Worm (Caenorhabditis elegans) whole organism, L1 larva: ENCODE measurements around the gene glo-4.

Experiments
- C04F5.9 ChIP-seq: sonication (generic microtip); optimal IDR thresholded peaks from 2 replicates; lab custom pipeline; 2016; ENCODE audit warnings: missing genetic modification characterization, missing compliant biosample characterization
- C16A3.4 ChIP-seq: fragments of 150-350 bp; optimal IDR thresholded peaks from 2 replicates; lab custom pipeline; 2014; ENCODE audit warnings: missing biosample characterization, missing genetic modification characterization
- C34B4.2 ChIP-seq: sonication (generic microtip); optimal IDR thresholded peaks from 2 replicates; lab custom pipeline; 2017; ENCODE audit warnings: mild to moderate bottlenecking, missing genetic modification characterization, missing compliant biosample characterization
- aha-1 ChIP-seq: fragments of 150-350 bp; optimal IDR thresholded peaks from 2 replicates; lab custom pipeline; 2014; ENCODE audit warnings: missing biosample characterization, missing genetic modification characterization
- aly-2 ChIP-seq: fragments of 150-350 bp; optimal IDR thresholded peaks from 2 replicates; lab custom pipeline; 2014; ENCODE audit warnings: missing biosample characterization, missing genetic modification characterization
- blmp-1 ChIP-seq: fragments of 150-350 bp; optimal IDR thresholded peaks from 2 replicates; lab custom pipeline; 2014; ENCODE audit warnings: missing biosample characterization, missing genetic modification characterization
- ceh-63 ChIP-seq: fragments of 200-800 bp; sonication (Bioruptor generic); optimal IDR thresholded peaks from 2 replicates; lab custom pipeline; 2018; ENCODE audit warnings: mild to moderate bottlenecking, missing genetic modification characterization, missing compliant biosample characterization
- ceh-88 ChIP-seq: fragments of 200-800 bp; sonication (Bioruptor generic); IDR thresholded peaks from 2 replicates; pipeline ENCODE4 v1.3.6; 2022; ENCODE audit warnings: missing genetic modification characterization, missing compliant biosample characterization
- ceh-90 ChIP-seq: sonication (generic microtip); optimal IDR thresholded peaks from 2 replicates; lab custom pipeline; 2016; ENCODE audit warnings: missing genetic modification characterization, missing compliant biosample characterization
- ces-1 ChIP-seq: fragments of 150-350 bp; optimal IDR thresholded peaks from 2 replicates; lab custom pipeline; 2014; ENCODE audit warnings: missing biosample characterization, missing genetic modification reagents, missing genetic modification characterization
- dsc-1 ChIP-seq: sonication (generic microtip); optimal IDR thresholded peaks from 2 replicates; lab custom pipeline; 2016; ENCODE audit warnings: mild to moderate bottlenecking, missing genetic modification characterization, missing compliant biosample characterization
- efl-1 ChIP-seq, 4 experiments: fragments of 150-350 bp; optimal IDR thresholded peaks in 3 of 4; peaks in 1 of 4; 1 replicate in 1 of 4; 2 replicates in 3 of 4; lab custom pipeline; 2014; ENCODE audit warnings: missing biosample characterization in 2 of 4, missing genetic modification characterization in 2 of 4, missing genetic modification reagents in 2 of 4
- efl-3 ChIP-seq: fragments of 200-800 bp; sonication (Bioruptor generic); optimal IDR thresholded peaks from 2 replicates; lab custom pipeline; 2018; ENCODE audit warnings: mild to moderate bottlenecking, missing genetic modification characterization, missing compliant biosample characterization
- egl-13 ChIP-seq: sonication (generic microtip); optimal IDR thresholded peaks from 2 replicates; lab custom pipeline; 2016; ENCODE audit warnings: missing genotype, missing genetic modification reagents, missing genetic modification characterization, missing compliant biosample characterization
- egl-27 ChIP-seq, 2 experiments: fragments of 150-350 bp in 1 of 2; sonication (generic microtip); optimal IDR thresholded peaks; 3 replicates each; lab custom pipeline; 2017 to 2018; ENCODE audit warnings: missing biosample characterization in 2 of 2, missing genetic modification characterization in 2 of 2, missing genetic modification reagents in 2 of 2
- elt-2 ChIP-seq: sonication (generic microtip); optimal IDR thresholded peaks from 2 replicates; lab custom pipeline; 2016; ENCODE audit warnings: missing genetic modification characterization, mild to moderate bottlenecking, inconsistent platforms, missing compliant biosample characterization, missing genetic modification reagents
- elt-3 ChIP-seq, 6 experiments: fragments of 150-350 bp in 1 of 6; sonication (generic microtip); optimal IDR thresholded peaks; 2 replicates each; lab custom pipeline; 2017 to 2018; ENCODE audit warnings: missing biosample characterization in 6 of 6, missing genetic modification characterization in 6 of 6, inconsistent platforms in 1 of 6
- fkh-10 ChIP-seq: sonication (generic microtip); optimal IDR thresholded peaks from 2 replicates; lab custom pipeline; 2017; ENCODE audit warnings: missing biosample characterization, missing genetic modification reagents, missing genetic modification characterization
- fkh-4 ChIP-seq: sonication (generic microtip); optimal IDR thresholded peaks from 2 replicates; lab custom pipeline; 2016; ENCODE audit warnings: missing compliant biosample characterization, missing genetic modification characterization, borderline replicate concordance
- fkh-8 ChIP-seq: sonication (generic microtip); optimal IDR thresholded peaks from 2 replicates; lab custom pipeline; 2016; ENCODE audit warnings: mild to moderate bottlenecking, missing genetic modification characterization, missing compliant biosample characterization
- grh-1 ChIP-seq: fragments of 200-800 bp; sonication (Bioruptor generic); IDR thresholded peaks from 2 replicates; pipeline ENCODE4 v1.3.6; 2022; ENCODE audit warnings: missing genetic modification reagents, missing genetic modification characterization, missing compliant biosample characterization
- hlh-4 ChIP-seq: sonication (generic microtip); optimal IDR thresholded peaks from 2 replicates; lab custom pipeline; 2016; ENCODE audit warnings: mild to moderate bottlenecking, missing genetic modification characterization, missing compliant biosample characterization
- hpl-2 ChIP-seq: fragments of 150-350 bp; optimal IDR thresholded peaks from 2 replicates; lab custom pipeline; 2014; ENCODE audit warnings: missing biosample characterization, missing genetic modification reagents, missing genetic modification characterization
- irx-1 ChIP-seq: sonication (generic microtip); optimal IDR thresholded peaks from 2 replicates; lab custom pipeline; 2016; ENCODE audit warnings: missing genetic modification characterization, missing compliant biosample characterization
- isw-1 ChIP-seq: fragments of 200-800 bp; sonication (Bioruptor generic); IDR thresholded peaks from 2 replicates; pipeline ENCODE4 v1.3.6; 2022; ENCODE audit warnings: missing genetic modification characterization, missing compliant biosample characterization
- jun-1 ChIP-seq: fragments of 150-350 bp; optimal IDR thresholded peaks from 2 replicates; lab custom pipeline; 2014; ENCODE audit warnings: missing biosample characterization, missing genetic modification reagents, missing genetic modification characterization
- lin-13 ChIP-seq: fragments of 150-350 bp; optimal IDR thresholded peaks from 2 replicates; lab custom pipeline; 2014; ENCODE audit warnings: missing biosample characterization, missing genetic modification reagents, missing genetic modification characterization
- lsy-2 ChIP-seq, 2 experiments: fragments of 150-350 bp; optimal IDR thresholded peaks; 2 replicates each; lab custom pipeline; 2014; ENCODE audit warnings: missing biosample characterization in 2 of 2, missing genetic modification characterization in 2 of 2
- mef-2 ChIP-seq: fragments of 150-350 bp; optimal IDR thresholded peaks from 2 replicates; lab custom pipeline; 2014; ENCODE audit warnings: missing biosample characterization, missing genetic modification characterization
- nhr-11 ChIP-seq: fragments of 150-350 bp; optimal IDR thresholded peaks from 2 replicates; lab custom pipeline; 2014; ENCODE audit warnings: missing biosample characterization, missing genetic modification characterization
- nhr-12 ChIP-seq: sonication (generic microtip); optimal IDR thresholded peaks from 2 replicates; lab custom pipeline; 2017; ENCODE audit warnings: missing biosample characterization, missing genetic modification characterization
- nhr-20 ChIP-seq: sonication (generic microtip); optimal IDR thresholded peaks from 2 replicates; lab custom pipeline; 2016; ENCODE audit warnings: mild to moderate bottlenecking, missing genetic modification characterization, missing compliant biosample characterization
- nhr-237 ChIP-seq: fragments of 150-350 bp; optimal IDR thresholded peaks from 2 replicates; lab custom pipeline; 2014; ENCODE audit warnings: missing biosample characterization, missing genetic modification characterization
- nhr-28 ChIP-seq: fragments of 150-350 bp; optimal IDR thresholded peaks from 2 replicates; lab custom pipeline; 2014; ENCODE audit warnings: missing biosample characterization, missing genetic modification characterization
- nhr-47 ChIP-seq: sonication (generic microtip); optimal IDR thresholded peaks from 2 replicates; lab custom pipeline; 2016; ENCODE audit warnings: mild to moderate bottlenecking, missing genetic modification characterization, moderate library complexity, missing compliant biosample characterization
- nhr-76 ChIP-seq: sonication (generic microtip); optimal IDR thresholded peaks from 2 replicates; lab custom pipeline; 2017; ENCODE audit warnings: missing biosample characterization, missing genetic modification characterization
- nhr-77 ChIP-seq: fragments of 150-350 bp; optimal IDR thresholded peaks from 2 replicates; lab custom pipeline; 2014; ENCODE audit warnings: missing biosample characterization, missing genetic modification characterization
- nhr-84 ChIP-seq: sonication (generic microtip); optimal IDR thresholded peaks from 2 replicates; lab custom pipeline; 2017; ENCODE audit warnings: missing biosample characterization, missing genetic modification characterization
- nhr-85 ChIP-seq: sonication (generic microtip); peaks from one replicate; lab custom pipeline; 2016; ENCODE audit warnings: missing genetic modification characterization, inconsistent platforms, missing compliant biosample characterization
- pqm-1 ChIP-seq: sonication (generic microtip); optimal IDR thresholded peaks from 3 replicates; lab custom pipeline; 2017; ENCODE audit warnings: missing biosample characterization, missing genetic modification characterization
- snpc-4 ChIP-seq: fragments of 150-350 bp; optimal IDR thresholded peaks from 2 replicates; lab custom pipeline; 2014; ENCODE audit warnings: missing biosample characterization, missing genetic modification characterization
- sox-4 ChIP-seq: sonication (generic microtip); optimal IDR thresholded peaks from 2 replicates; lab custom pipeline; 2016; ENCODE audit warnings: missing genetic modification characterization, missing compliant biosample characterization
- sptf-1 ChIP-seq: fragments of 150-350 bp; optimal IDR thresholded peaks from 2 replicates; lab custom pipeline; 2014; ENCODE audit warnings: missing biosample characterization, missing genetic modification characterization
- swsn-7 ChIP-seq: sonication (generic microtip); optimal IDR thresholded peaks from 2 replicates; lab custom pipeline; 2016; ENCODE audit warnings: missing genetic modification characterization, missing compliant biosample characterization
- tbx-2 ChIP-seq: sonication (generic microtip); optimal IDR thresholded peaks from 2 replicates; lab custom pipeline; 2016; ENCODE audit warnings: missing genetic modification characterization, missing compliant biosample characterization
- unc-98 ChIP-seq: fragments of 200-800 bp; sonication (Bioruptor generic); IDR thresholded peaks from 2 replicates; pipeline ENCODE4 v1.3.6; 2022; ENCODE audit warnings: missing genetic modification characterization, missing compliant biosample characterization
- vab-15 ChIP-seq: sonication (generic microtip); optimal IDR thresholded peaks from 2 replicates; lab custom pipeline; 2017; ENCODE audit warnings: missing genotype, mild to moderate bottlenecking, missing genetic modification characterization, missing compliant biosample characterization
- zag-1 ChIP-seq: fragments of 150-350 bp; optimal IDR thresholded peaks from 2 replicates; lab custom pipeline; 2014; ENCODE audit warnings: missing biosample characterization, missing genetic modification characterization

Gene glo-4

DNA sequence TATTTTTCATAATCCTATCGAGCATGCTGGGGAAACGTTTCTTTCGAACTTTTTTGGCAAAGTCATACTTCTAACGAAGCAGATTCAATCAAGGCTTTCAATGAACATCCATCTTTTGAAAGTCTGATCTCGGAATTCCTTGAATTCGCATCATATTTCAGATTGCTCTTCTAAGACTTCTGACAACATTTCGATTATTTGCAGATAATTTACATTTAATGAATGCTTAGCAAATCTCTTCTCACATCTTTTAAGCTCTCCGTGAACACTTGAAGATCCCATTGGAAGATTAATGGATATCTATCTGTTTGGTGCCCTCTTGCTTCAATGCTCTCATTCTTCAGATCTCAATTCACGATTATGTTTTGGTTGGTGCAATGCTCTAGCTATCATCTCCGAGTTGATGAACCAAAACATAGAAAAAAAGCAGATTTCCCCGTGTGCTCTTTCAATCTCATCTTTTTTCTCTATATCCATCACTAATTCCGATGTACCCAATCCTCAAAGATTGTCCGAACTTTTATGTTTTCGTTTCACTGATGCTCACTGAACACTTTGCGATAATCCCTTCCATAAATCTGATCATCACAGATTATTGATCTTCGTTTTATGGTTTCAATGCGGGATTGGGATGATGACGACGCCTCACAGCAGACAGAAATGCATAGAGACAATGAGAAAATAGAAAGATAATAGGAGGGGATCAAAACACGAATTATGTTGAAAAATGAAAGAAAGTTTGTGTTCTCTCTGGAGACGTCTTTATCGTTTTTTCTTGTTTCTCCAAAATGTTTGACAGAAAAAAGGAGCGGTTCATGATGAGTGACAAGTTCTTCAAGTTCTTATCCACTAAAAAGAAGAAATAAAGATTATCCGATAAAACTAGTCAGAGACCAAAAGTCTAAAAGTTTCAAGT, 31.4 kb upstream of the glo-4 start (continued):
- TF ChIP-seq ceh-63 (GFP tag; lab: Kevin White, UChicago) (no peak), jun-1 (no peak), nhr-28 (tag; lab: Kevin White, UChicago) (no peak), nhr-237 (tag; lab: Kevin White, UChicago) (no peak), nhr-12 (no peak), C16A3.4 (tag; lab: Kevin White, UChicago) (no peak), aha-1 (tag; lab: Kevin White, UChicago) (no peak), mef-2 (tag; lab: Kevin White, UChicago) (no peak), dsc-1 (tag; lab: Kevin White, UChicago) (peak; percentile 68), C34B4.2 (tag; lab: Kevin White, UChicago) (no peak), pqm-1 (tag; lab: Kevin White, UChicago) (no peak), fkh-8 (tag; lab: Kevin White, UChicago) (peak; percentile 6), efl-3 (GFP tag; lab: Kevin White, UChicago) (no peak), hlh-4 (tag; lab: Kevin White, UChicago) (no peak), nhr-77 (tag; lab: Kevin White, UChicago) (no peak), isw-1 (GFP tag; lab: Robert Waterston, UW) (no peak), C04F5.9 (tag; lab: Kevin White, UChicago) (no peak), fkh-4 (tag; lab: Kevin White, UChicago) (no peak), elt-3 (tag; optimal IDR thresholded peaks at IDR 0.05; lab: Kevin White, UChicago) (peak in 1 of 6 experiments; percentile 48), zag-1 (tag; lab: Kevin White, UChicago) (no peak), swsn-7 (tag; lab: Kevin White, UChicago) (no peak), efl-1 (optimal IDR thresholded peaks at IDR 0.05; lab: Kevin White, UChicago) (no peak), efl-1 (GFP tag; optimal IDR thresholded peaks at IDR 0.05 in 1 of 2; lab: Kevin White, UChicago) (peak in 1 of 2 experiments; percentile 91), grh-1 (GFP tag; lab: Robert Waterston, UW) (no peak), nhr-20 (tag; lab: Kevin White, UChicago) (peak; percentile 19), elt-2 (tag; lab: Kevin White, UChicago) (no peak), nhr-47 (tag; lab: Kevin White, UChicago) (no peak), ces-1 (GFP tag; lab: Kevin White, UChicago) (no peak), egl-27 (tag; optimal IDR thresholded peaks at IDR 0.05; lab: Kevin White, UChicago) (no peak)
- TF ChIP-seq, all 84 proteins: peak for 13

DNA sequence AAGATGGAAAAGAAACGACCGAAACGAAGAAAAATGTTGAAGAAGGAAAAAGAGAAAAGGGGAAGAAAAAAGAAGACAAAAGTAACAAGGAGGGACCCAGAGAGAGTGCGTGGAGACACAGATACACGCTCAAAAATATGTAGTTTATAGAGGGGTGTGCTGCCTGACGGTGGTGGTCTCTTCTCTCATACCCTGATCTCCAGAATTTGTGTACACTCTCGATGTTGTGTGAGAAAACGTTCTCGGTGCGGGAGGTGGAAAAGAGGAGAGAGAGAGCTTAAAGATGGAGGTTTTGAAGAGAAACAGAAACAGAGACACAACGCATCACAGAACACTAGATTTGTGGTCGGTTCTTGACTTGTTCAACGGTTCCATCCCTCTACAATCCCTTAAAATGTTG, 30.6 kb upstream of the glo-4 start:
- TF ChIP-seq ceh-90 (tag; lab: Kevin White, UChicago) (no peak), nhr-11 (tag; lab: Kevin White, UChicago) (no peak), zag-1 (tag; lab: Kevin White, UChicago) (no peak), isw-1 (GFP tag; lab: Robert Waterston, UW) (peak; percentile 49), elt-3 (tag; optimal IDR thresholded peaks at IDR 0.05; lab: Kevin White, UChicago) (peak in 1 of 6 experiments; percentile 48), jun-1 (peak; percentile 61), nhr-47 (tag; lab: Kevin White, UChicago) (peak; percentile 65), blmp-1 (tag; lab: Kevin White, UChicago) (peak; percentile 4), lsy-2 (tag; optimal IDR thresholded peaks at IDR 0.05; lab: Kevin White, UChicago) (peak; percentile 41 to 74), fkh-10 (peak; percentile 58), nhr-76 (tag; lab: Kevin White, UChicago) (no peak), snpc-4 (tag; lab: Kevin White, UChicago) (peak; percentile 60), nhr-84 (tag; lab: Kevin White, UChicago) (no peak), irx-1 (peak; percentile 39), aly-2 (no peak), sptf-1 (tag; lab: Kevin White, UChicago) (no peak), fkh-4 (tag; lab: Kevin White, UChicago) (no peak), sox-4 (tag; lab: Kevin White, UChicago) (no peak), tbx-2 (peak; percentile 75), vab-15 (tag; lab: Kevin White, UChicago) (no peak), egl-27 (tag; optimal IDR thresholded peaks at IDR 0.05; lab: Kevin White, UChicago) (peak in 1 of 2 experiments; percentile 70), unc-98 (GFP tag; lab: Robert Waterston, UW) (no peak), mef-2 (tag; lab: Kevin White, UChicago) (no peak), ceh-88 (no peak), aha-1 (tag; lab: Kevin White, UChicago) (no peak), fkh-8 (tag; lab: Kevin White, UChicago) (peak; percentile 32), efl-1 (optimal IDR thresholded peaks at IDR 0.05; lab: Kevin White, UChicago) (peak; percentile 48 to 70), efl-1 (GFP tag; optimal IDR thresholded peaks at IDR 0.05 in 1 of 2; lab: Kevin White, UChicago) (peak; percentile 35 to 69), nhr-85 (tag; lab: Kevin White, UChicago) (peak; percentile 69), egl-13 (tag; lab: Kevin White, UChicago) (peak; percentile 16), nhr-237 (tag; lab: Kevin White, UChicago) (no peak), hpl-2 (GFP tag; lab: Kevin White, UChicago) (no peak), lin-13 (GFP tag; lab: Kevin White, UChicago) (peak; percentile 9)
